Fruit fly (Drosophila melanogaster): ENCODE measurements around the gene CG7560.

Gene CG7560

dm6 chr3L:11403542-11403941 lies 21.4 kb upstream of the CG7560 start:
- TF ChIP-seq fd59A (GFP tag; optimal IDR thresholded peaks at IDR 0.05) (no peak), CG16779 (tag; optimal IDR thresholded peaks at IDR 0.05) (no peak), CG8632 (GFP tag; optimal IDR thresholded peaks at IDR 0.05) (peak; percentile 41), net (GFP tag; optimal IDR thresholded peaks at IDR 0.05) (no peak), Eip93F (GFP tag; optimal IDR thresholded peaks at IDR 0.05) (no peak), CG8319 (GFP tag; optimal IDR thresholded peaks at IDR 0.05) (peak; percentile 8), pdm3 (GFP tag; optimal IDR thresholded peaks at IDR 0.05) (peak; percentile 41), Blimp-1 (GFP tag; optimal IDR thresholded peaks at IDR 0.05) (no peak), svp (GFP tag) (peak; percentile 60), CG10669 (GFP tag; optimal IDR thresholded peaks at IDR 0.05) (peak; percentile 3), ss (GFP tag; optimal IDR thresholded peaks at IDR 0.05) (no peak), CG6808 (GFP tag; optimal IDR thresholded peaks at IDR 0.05) (no peak), Hr39 (GFP tag; optimal IDR thresholded peaks at IDR 0.05) (peak; percentile 62), Ets96B (tag; optimal IDR thresholded peaks at IDR 0.05) (peak; percentile 6), CG1621 (tag; optimal IDR thresholded peaks at IDR 0.05) (no peak), lz (GFP tag; optimal IDR thresholded peaks at IDR 0.05) (peak; percentile 46), CG9139 (GFP tag; optimal IDR thresholded peaks at IDR 0.05) (no peak), Hr4 (GFP tag; optimal IDR thresholded peaks at IDR 0.05) (no peak), CG32006 (GFP tag; optimal IDR thresholded peaks at IDR 0.05) (no peak), CG11762 (GFP tag; optimal IDR thresholded peaks at IDR 0.05; ENCODE audit: insufficient read depth) (no peak), CG10631 (GFP tag; optimal IDR thresholded peaks at IDR 0.05) (no peak), dac (GFP tag; optimal IDR thresholded peaks at IDR 0.05) (no peak), Sox14 (GFP tag; optimal IDR thresholded peaks at IDR 0.05) (peak; percentile 32), eg (GFP tag; IDR thresholded peaks at IDR 0.05) (no peak), dsx (GFP tag; optimal IDR thresholded peaks at IDR 0.05; ENCODE audit: poor library complexity, severe bottlenecking) (no peak), CG3032 (tag; optimal IDR thresholded peaks at IDR 0.05) (no peak), Hr38 (GFP tag; optimal IDR thresholded peaks at IDR 0.05) (no peak), Met (GFP tag; optimal IDR thresholded peaks at IDR 0.05) (peak; percentile 65), CG6792 (GFP tag; optimal IDR thresholded peaks at IDR 0.05) (peak; percentile 46), acj6 (GFP tag; optimal IDR thresholded peaks at IDR 0.05) (peak; percentile 2), topi (GFP tag; optimal IDR thresholded peaks at IDR 0.05) (peak; percentile 47), Eip78C (GFP tag) (peak; percentile 63), Sox15 (GFP tag; optimal IDR thresholded peaks at IDR 0.05) (peak; percentile 25), CG4318 (GFP tag; optimal IDR thresholded peaks at IDR 0.05) (no peak), spab (GFP tag; optimal IDR thresholded peaks at IDR 0.05) (peak; percentile 6), Ets21C (GFP tag; optimal IDR thresholded peaks at IDR 0.05) (peak; percentile 19), achi (GFP tag; optimal IDR thresholded peaks at IDR 0.05) (peak; percentile 25), CG6163 (GFP tag; IDR thresholded peaks at IDR 0.05) (no peak), vri (GFP tag; optimal IDR thresholded peaks at IDR 0.05) (peak; percentile 36), Smox (GFP tag; optimal IDR thresholded peaks at IDR 0.05) (peak; percentile 62), salr (GFP tag; optimal IDR thresholded peaks at IDR 0.05) (no peak), esn (GFP tag; optimal IDR thresholded peaks at IDR 0.05) (peak; percentile 64), CG15336 (GFP tag; IDR thresholded peaks at IDR 0.05) (no peak), CG6276 (GFP tag; optimal IDR thresholded peaks at IDR 0.05) (no peak), CG11902 (GFP tag; optimal IDR thresholded peaks at IDR 0.05) (no peak), Sox102F (GFP tag; optimal IDR thresholded peaks at IDR 0.05) (peak; percentile 54), Eip75B (GFP tag; optimal IDR thresholded peaks at IDR 0.05) (peak; percentile 7), OdsH (GFP tag; optimal IDR thresholded peaks at IDR 0.05) (peak; percentile 17), CG3919 (GFP tag; optimal IDR thresholded peaks at IDR 0.05) (no peak), CG31627 (GFP tag; optimal IDR thresholded peaks at IDR 0.05) (peak; percentile 47), Lpt (GFP tag; optimal IDR thresholded peaks at IDR 0.05) (no peak), CG6854 (GFP tag; optimal IDR thresholded peaks at IDR 0.05) (no peak), fkh (GFP tag; optimal IDR thresholded peaks at IDR 0.05) (no peak)

All from whole organism, prepupa.